Worm (Caenorhabditis elegans): ENCODE data around the gene nas-27.

Gene nas-27

ce11 chrII:1170842-1171241, 8.3 kb downstream of the nas-27 start:
- TF ChIP-seq klf-2 (GFP tag; conservative IDR thresholded peaks at IDR 0.05) (no peak), cog-1 (tag; optimal IDR thresholded peaks at IDR 0.05) (no peak), ref-1 (GFP tag; conservative IDR thresholded peaks at IDR 0.05) (no peak), ztf-23 (GFP tag; IDR thresholded peaks at IDR 0.05) (no peak), flt-1 (GFP tag; IDR thresholded peaks at IDR 0.05) (no peak), ztf-29 (GFP tag; IDR thresholded peaks at IDR 0.05) (no peak), T22C8.4 (GFP tag; IDR thresholded peaks at IDR 0.05) (no peak), tab-1 (GFP tag; IDR thresholded peaks at IDR 0.05) (no peak), med-1 (GFP tag; optimal IDR thresholded peaks at IDR 0.05; ENCODE audit: insufficient read depth) (no peak)

ce11 chrII:1163275-1163674, 15.8 kb downstream of the nas-27 start, which contains the start of gene T23F4.2:
TSS of gene T23F4.2 (plus strand) at chrII:1163575.
- TF ChIP-seq tab-1 (GFP tag; IDR thresholded peaks at IDR 0.05) (no peak), klf-2 (GFP tag; conservative IDR thresholded peaks at IDR 0.05) (no peak)

ce11 chrII:1159718-1160117, 19.4 kb downstream of the nas-27 start:
- TF ChIP-seq ref-1 (GFP tag; conservative IDR thresholded peaks at IDR 0.05) (no peak), klf-2 (GFP tag; conservative IDR thresholded peaks at IDR 0.05) (no peak), ztf-29 (GFP tag; IDR thresholded peaks at IDR 0.05) (no peak), tab-1 (GFP tag; IDR thresholded peaks at IDR 0.05) (no peak), med-1 (GFP tag; optimal IDR thresholded peaks at IDR 0.05; ENCODE audit: insufficient read depth) (no peak), cog-1 (tag; optimal IDR thresholded peaks at IDR 0.05) (no peak), T22C8.4 (GFP tag; IDR thresholded peaks at IDR 0.05) (no peak), flt-1 (GFP tag; IDR thresholded peaks at IDR 0.05) (no peak), ztf-23 (GFP tag; IDR thresholded peaks at IDR 0.05) (no peak)

ce11 chrII:1157135-1157534, 22.0 kb downstream of the nas-27 start:
- TF ChIP-seq klf-2 (GFP tag; conservative IDR thresholded peaks at IDR 0.05) (no peak), med-1 (GFP tag; optimal IDR thresholded peaks at IDR 0.05; ENCODE audit: insufficient read depth) (no peak), cog-1 (tag; optimal IDR thresholded peaks at IDR 0.05) (no peak), flt-1 (GFP tag; IDR thresholded peaks at IDR 0.05) (no peak), tab-1 (GFP tag; IDR thresholded peaks at IDR 0.05) (no peak), ztf-29 (GFP tag; IDR thresholded peaks at IDR 0.05) (no peak), ref-1 (GFP tag; conservative IDR thresholded peaks at IDR 0.05) (no peak), T22C8.4 (GFP tag; IDR thresholded peaks at IDR 0.05) (no peak), ztf-23 (GFP tag; IDR thresholded peaks at IDR 0.05) (no peak)

ce11 chrII:1153299-1153698, 25.8 kb downstream of the nas-27 start:
- no peak for TF ChIP-seq ztf-23 (GFP tag; IDR thresholded peaks at IDR 0.05)
- TF ChIP-seq klf-2 (GFP tag; conservative IDR thresholded peaks at IDR 0.05) = no peak
- no peak for TF ChIP-seq cog-1 (tag; optimal IDR thresholded peaks at IDR 0.05)
- no peak for TF ChIP-seq med-1 (GFP tag; optimal IDR thresholded peaks at IDR 0.05; ENCODE audit: insufficient read depth)

ce11 chrII:1152732-1153131, 26.4 kb downstream of the nas-27 start:
- TF ChIP-seq flt-1 (GFP tag; IDR thresholded peaks at IDR 0.05) (no peak), ztf-23 (GFP tag; IDR thresholded peaks at IDR 0.05) (no peak), ref-1 (GFP tag; conservative IDR thresholded peaks at IDR 0.05) (no peak), tab-1 (GFP tag; IDR thresholded peaks at IDR 0.05) (no peak), T22C8.4 (GFP tag; IDR thresholded peaks at IDR 0.05) (no peak), cog-1 (tag; optimal IDR thresholded peaks at IDR 0.05) (no peak), klf-2 (GFP tag; conservative IDR thresholded peaks at IDR 0.05) (no peak), ztf-29 (GFP tag; IDR thresholded peaks at IDR 0.05) (no peak), med-1 (GFP tag; optimal IDR thresholded peaks at IDR 0.05; ENCODE audit: insufficient read depth) (no peak)

- TF ChIP-seq tab-1 (GFP tag; IDR thresholded peaks at IDR 0.05) (no peak), cog-1 (tag; optimal IDR thresholded peaks at IDR 0.05) (no peak), flt-1 (GFP tag; IDR thresholded peaks at IDR 0.05) (no peak), ztf-23 (GFP tag; IDR thresholded peaks at IDR 0.05) (no peak), ztf-29 (GFP tag; IDR thresholded peaks at IDR 0.05) (no peak), T22C8.4 (GFP tag; IDR thresholded peaks at IDR 0.05) (no peak), klf-2 (GFP tag; conservative IDR thresholded peaks at IDR 0.05) (no peak), med-1 (GFP tag; optimal IDR thresholded peaks at IDR 0.05; ENCODE audit: insufficient read depth) (no peak), ref-1 (GFP tag; conservative IDR thresholded peaks at IDR 0.05) (no peak)
Observed at ce11 chrII:1151810-1152209, 27.3 kb downstream of the nas-27 start.

ce11 chrII:1149390-1149789, 29.7 kb downstream of the nas-27 start:
- TF ChIP-seq ztf-29 (GFP tag; IDR thresholded peaks at IDR 0.05) = no peak
- TF ChIP-seq med-1 (GFP tag; optimal IDR thresholded peaks at IDR 0.05; ENCODE audit: insufficient read depth) = no peak
- no peak for TF ChIP-seq T22C8.4 (GFP tag; IDR thresholded peaks at IDR 0.05)
- no peak for TF ChIP-seq flt-1 (GFP tag; IDR thresholded peaks at IDR 0.05)
- TF ChIP-seq ztf-23 (GFP tag; IDR thresholded peaks at IDR 0.05) = no peak
- no peak for TF ChIP-seq ref-1 (GFP tag; conservative IDR thresholded peaks at IDR 0.05)
- no peak for TF ChIP-seq tab-1 (GFP tag; IDR thresholded peaks at IDR 0.05)
- TF ChIP-seq klf-2 (GFP tag; conservative IDR thresholded peaks at IDR 0.05) = no peak
- TF ChIP-seq cog-1 (tag; optimal IDR thresholded peaks at IDR 0.05) = no peak

ce11 chrII:1143173-1143738, 35.9 kb downstream of the nas-27 start:
- TF ChIP-seq tab-1 (GFP tag; IDR thresholded peaks at IDR 0.05) (no peak), flt-1 (GFP tag; IDR thresholded peaks at IDR 0.05) (no peak), ref-1 (GFP tag; conservative IDR thresholded peaks at IDR 0.05) (no peak), klf-2 (GFP tag; conservative IDR thresholded peaks at IDR 0.05) (no peak), ztf-29 (GFP tag; IDR thresholded peaks at IDR 0.05) (no peak), T22C8.4 (GFP tag; IDR thresholded peaks at IDR 0.05) (no peak), ztf-23 (GFP tag; IDR thresholded peaks at IDR 0.05) (no peak), med-1 (GFP tag; optimal IDR thresholded peaks at IDR 0.05; ENCODE audit: insufficient read depth) (no peak), cog-1 (tag; optimal IDR thresholded peaks at IDR 0.05) (no peak)

Data from whole organism, midembryonic.